Worm (Caenorhabditis elegans): Measurements from ENCODE around the gene T16G1.3.

T16G1.3 gene

ce11 chrV:12906732-12907131, 37.4 kb downstream of the T16G1.3 start, which contains the start of gene ttr-29:
Gene ttr-29 (minus strand): TSS chrV:12906832.
- TF ChIP-seq unc-62 (GFP tag; optimal IDR thresholded peaks at IDR 0.05), result no peak

ce11 chrV:12905074-12905473, 39.1 kb downstream of the T16G1.3 start, which contains the start of gene ttr-28:
Gene ttr-28 (minus strand): TSS chrV:12905174.
- TF ChIP-seq unc-62 (GFP tag; optimal IDR thresholded peaks at IDR 0.05), result no peak

ce11 chrV:12904054-12904453, 40.1 kb downstream of the T16G1.3 start, which contains the start of gene ttr-27:
Gene ttr-27 (minus strand): TSS chrV:12904098.
- TF ChIP-seq unc-62 (GFP tag; optimal IDR thresholded peaks at IDR 0.05), result no peak

ce11 chrV:12901301-12901700, 42.8 kb downstream of the T16G1.3 start:
- no peak for TF ChIP-seq unc-62 (GFP tag; optimal IDR thresholded peaks at IDR 0.05)

ce11 chrV:12898583-12899232, 45.4 kb downstream of the T16G1.3 start:
- no peak for TF ChIP-seq unc-62 (GFP tag; optimal IDR thresholded peaks at IDR 0.05)

- TF ChIP-seq unc-62 (GFP tag; optimal IDR thresholded peaks at IDR 0.05), result no peak
Observed at ce11 chrV:12897338-12897737, 46.8 kb downstream of the T16G1.3 start.

ce11 chrV:12896850-12897249, 47.3 kb downstream of the T16G1.3 start:
- no peak for TF ChIP-seq unc-62 (GFP tag; optimal IDR thresholded peaks at IDR 0.05)

ce11 chrV:12895772-12896171, 48.4 kb downstream of the T16G1.3 start, which contains the start of gene ttbk-7:
Gene ttbk-7 (minus strand): TSS chrV:12895872.
- no peak for TF ChIP-seq unc-62 (GFP tag; optimal IDR thresholded peaks at IDR 0.05)

All from whole organism, dauer.